Worm (Caenorhabditis elegans) whole organism, young adult: Measurements from ENCODE around the gene rpi-2.
A peak's percentile ranks its signal among the peaks of the same experiment; 100 is the strongest.

Source experiments
- B0035.1 ChIP-seq: sonication (generic microtip); optimal IDR thresholded peaks from 2 replicates; lab custom pipeline; 2016; ENCODE audit warnings: missing genetic modification characterization, mild to moderate bottlenecking, missing compliant biosample characterization, missing genotype, missing genetic modification reagents
- B0336.3 ChIP-seq: fragments of 200-800 bp; sonication (Bioruptor generic); IDR thresholded peaks from 2 replicates; pipeline ENCODE4 v1.3.6; 2022; ENCODE audit warnings: missing genetic modification characterization, missing compliant biosample characterization
- C06A6.2 ChIP-seq: fragments of 200-800 bp; sonication (Bioruptor generic); conservative IDR thresholded peaks from 2 replicates; pipeline ENCODE4 v1.3.6; 2022; ENCODE audit warnings: missing genetic modification characterization, missing compliant biosample characterization
- D2030.7 ChIP-seq: fragments of 200-800 bp; sonication (Bioruptor generic); IDR thresholded peaks from 2 replicates; pipeline ENCODE4 v1.3.6; 2022; ENCODE audit warnings: missing genetic modification reagents, missing genetic modification characterization, missing compliant biosample characterization
- F10E7.11 ChIP-seq: sonication (generic microtip); optimal IDR thresholded peaks from 2 replicates; lab custom pipeline; 2017; ENCODE audit warnings: mild to moderate bottlenecking, missing genetic modification characterization, moderate library complexity, missing compliant biosample characterization
- F22D6.2 ChIP-seq: sonication (generic microtip); optimal IDR thresholded peaks from 2 replicates; lab custom pipeline; 2016; ENCODE audit warnings: mild to moderate bottlenecking, missing genetic modification characterization, missing compliant biosample characterization
- F23B12.7 ChIP-seq: sonication (generic microtip); optimal IDR thresholded peaks from 2 replicates; lab custom pipeline; 2017; ENCODE audit warnings: missing genetic modification characterization, mild to moderate bottlenecking, missing compliant biosample characterization, antibody characterized with exemption, moderate library complexity; ENCODE audit not compliant: insufficient read depth
- F37B4.10 ChIP-seq: fragments of 200-800 bp; sonication (Bioruptor generic); IDR thresholded peaks from 2 replicates; pipeline ENCODE4 v1.3.6; 2022; ENCODE audit warnings: missing genetic modification characterization, missing compliant biosample characterization
- T26A5.8 ChIP-seq: sonication (generic microtip); optimal IDR thresholded peaks from 2 replicates; lab custom pipeline; 2016; ENCODE audit warnings: missing genetic modification characterization, missing compliant biosample characterization
- Y53G8AR.9 ChIP-seq: fragments of 200-800 bp; sonication (Bioruptor generic); conservative IDR thresholded peaks from 2 replicates; pipeline ENCODE4 v1.3.6; 2022; ENCODE audit warnings: missing genetic modification reagents, missing genetic modification characterization, missing compliant biosample characterization
- Y56A3A.18 ChIP-seq: fragments of 200-800 bp; sonication (Bioruptor generic); IDR thresholded peaks from 2 replicates; pipeline ENCODE4 v1.3.6; 2022; ENCODE audit warnings: missing genetic modification reagents, missing genetic modification characterization, missing compliant biosample characterization
- Y79H2A.3 ChIP-seq: fragments of 200-800 bp; sonication (Bioruptor generic); conservative IDR thresholded peaks from 2 replicates; pipeline ENCODE4 v1.3.6; 2022; ENCODE audit warnings: missing genetic modification reagents, missing genetic modification characterization, missing compliant biosample characterization
- ama-1 ChIP-seq, 3 experiments: fragments of 150-350 bp in 1 of 3; sonication (generic microtip) in 2 of 3; optimal IDR thresholded peaks; 2 replicates each; lab custom pipeline; 2014 to 2018; ENCODE audit warnings: missing biosample characterization in 2 of 3, missing genetic modification characterization in 2 of 3, missing genetic modification reagents in 2 of 3
- aptf-2 ChIP-seq: fragments of 200-800 bp; sonication (Bioruptor generic); conservative IDR thresholded peaks from 2 replicates; pipeline ENCODE4 v1.3.6; 2022; ENCODE audit warnings: missing genetic modification reagents, missing genetic modification characterization, missing compliant biosample characterization
- aptf-3 ChIP-seq: fragments of 200-800 bp; sonication (Bioruptor generic); IDR thresholded peaks from 2 replicates; pipeline ENCODE4 v1.3.6; 2022; ENCODE audit warnings: missing genetic modification characterization, missing compliant biosample characterization
- athp-1 ChIP-seq: sonication (generic microtip); optimal IDR thresholded peaks from 2 replicates; lab custom pipeline; 2017; ENCODE audit warnings: mild to moderate bottlenecking, missing genetic modification characterization, missing compliant biosample characterization
- attf-5 ChIP-seq: fragments of 200-800 bp; sonication (Bioruptor generic); optimal IDR thresholded peaks from 2 replicates; lab custom pipeline; 2018; ENCODE audit warnings: mild to moderate bottlenecking, missing genetic modification characterization, missing compliant biosample characterization
- attf-6 ChIP-seq: fragments of 200-800 bp; sonication (Bioruptor generic); IDR thresholded peaks from 2 replicates; pipeline ENCODE4 v1.3.6; 2022; ENCODE audit warnings: missing genetic modification reagents, missing genetic modification characterization, missing compliant biosample characterization
- bed-2 ChIP-seq: fragments of 200-800 bp; sonication (Bioruptor generic); IDR thresholded peaks from 2 replicates; pipeline ENCODE4 v1.3.6; 2022; ENCODE audit warnings: missing genetic modification reagents, missing genetic modification characterization, missing compliant biosample characterization
- ccch-3 ChIP-seq: fragments of 200-800 bp; sonication (Bioruptor generic); optimal IDR thresholded peaks from 2 replicates; lab custom pipeline; 2018; ENCODE audit warnings: mild to moderate bottlenecking, missing genetic modification characterization, missing compliant biosample characterization
- cebp-1 ChIP-seq, 2 experiments: fragments of 200-800 bp in 1 of 2; sonication (Bioruptor generic) in 1 of 2; sonication (generic microtip) in 1 of 2; IDR thresholded peaks in 1 of 2; optimal IDR thresholded peaks in 1 of 2; 2 replicates each; pipeline versions ENCODE4 v1.3.6 to Lab custom; 2017 to 2022; ENCODE audit warnings: missing compliant biosample characterization in 2 of 2, missing genetic modification characterization in 2 of 2, mild to moderate bottlenecking in 1 of 2, missing genetic modification reagents in 1 of 2, moderate library complexity in 1 of 2
- ceh-40 ChIP-seq: fragments of 200-800 bp; sonication (Bioruptor generic); IDR thresholded peaks from 2 replicates; pipeline ENCODE4 v1.3.6; 2022; ENCODE audit warnings: missing genetic modification characterization, missing compliant biosample characterization
- dox-1 ChIP-seq: fragments of 200-800 bp; sonication (Bioruptor generic); IDR thresholded peaks from 2 replicates; pipeline ENCODE4 v1.3.6; 2022; ENCODE audit warnings: missing genetic modification reagents, missing genetic modification characterization, missing compliant biosample characterization
- egl-18 ChIP-seq: fragments of 200-800 bp; sonication (Bioruptor generic); IDR thresholded peaks from 2 replicates; pipeline ENCODE4 v1.3.6; 2022; ENCODE audit warnings: missing genetic modification reagents, missing genetic modification characterization, missing compliant biosample characterization
- egrh-3 ChIP-seq: fragments of 200-800 bp; sonication (Bioruptor generic); IDR thresholded peaks from 2 replicates; pipeline ENCODE4 v1.3.6; 2022; ENCODE audit warnings: missing genetic modification reagents, missing genetic modification characterization, missing compliant biosample characterization
- ets-4 ChIP-seq: fragments of 200-800 bp; sonication (Bioruptor generic); optimal IDR thresholded peaks from 2 replicates; lab custom pipeline; 2018; ENCODE audit warnings: mild to moderate bottlenecking, missing genetic modification characterization, missing compliant biosample characterization
- hmg-1.2 ChIP-seq: fragments of 200-800 bp; sonication (Bioruptor generic); IDR thresholded peaks from 2 replicates; pipeline ENCODE4 v1.3.6; 2022; ENCODE audit warnings: missing genetic modification reagents, missing genetic modification characterization, missing compliant biosample characterization
- hmg-20 ChIP-seq: fragments of 200-800 bp; sonication (Bioruptor generic); IDR thresholded peaks from 2 replicates; pipeline ENCODE4 v1.3.6; 2022; ENCODE audit warnings: missing genetic modification reagents, missing genetic modification characterization, missing compliant biosample characterization
- hrde-1 ChIP-seq: sonication (generic microtip); optimal IDR thresholded peaks from 2 replicates; lab custom pipeline; 2016; ENCODE audit warnings: missing genetic modification characterization, mild to moderate bottlenecking, missing compliant biosample characterization, moderate library complexity, missing genotype, missing genetic modification reagents, borderline replicate concordance
- let-607 ChIP-seq, 2 experiments: fragments of 200-800 bp in 1 of 2; sonication (Bioruptor generic) in 1 of 2; sonication (generic microtip) in 1 of 2; optimal IDR thresholded peaks; 2 replicates each; lab custom pipeline; 2016 to 2018; ENCODE audit warnings: mild to moderate bottlenecking in 2 of 2, missing compliant biosample characterization in 2 of 2, missing genetic modification characterization in 2 of 2, moderate library complexity in 2 of 2, missing genotype in 1 of 2
- lin-35 ChIP-seq, 3 experiments: fragments of 150-350 bp in 2 of 3; sonication (generic microtip) in 1 of 3; optimal IDR thresholded peaks; 2 replicates each; lab custom pipeline; 2014 to 2018; ENCODE audit warnings: missing biosample characterization in 3 of 3, missing genetic modification characterization in 3 of 3, missing genetic modification reagents in 3 of 3
- lin-40 ChIP-seq: sonication (generic microtip); optimal IDR thresholded peaks from 2 replicates; lab custom pipeline; 2016; ENCODE audit warnings: missing genetic modification characterization, mild to moderate bottlenecking, missing compliant biosample characterization, missing genotype, missing genetic modification reagents
- lin-54 ChIP-seq: fragments of 200-800 bp; sonication (Bioruptor generic); optimal IDR thresholded peaks from 2 replicates; lab custom pipeline; 2018; ENCODE audit warnings: mild to moderate bottlenecking, missing genetic modification characterization, missing compliant biosample characterization
- madf-6 ChIP-seq: fragments of 200-800 bp; sonication (Bioruptor generic); IDR thresholded peaks from 2 replicates; pipeline ENCODE4 v1.3.6; 2022; ENCODE audit warnings: missing genetic modification reagents, missing genetic modification characterization, missing compliant biosample characterization
- mcd-1 ChIP-seq: fragments of 200-800 bp; sonication (Bioruptor generic); IDR thresholded peaks from 2 replicates; pipeline ENCODE4 v1.3.6; 2022; ENCODE audit warnings: missing genetic modification reagents, missing genetic modification characterization, missing compliant biosample characterization
- nfya-2 ChIP-seq: fragments of 200-800 bp; sonication (Bioruptor generic); IDR thresholded peaks from 2 replicates; pipeline ENCODE4 v1.3.6; 2022; ENCODE audit warnings: missing genetic modification reagents, missing genetic modification characterization, missing compliant biosample characterization
- nhr-80 ChIP-seq: sonication (generic microtip); optimal IDR thresholded peaks from 2 replicates; lab custom pipeline; 2016; ENCODE audit warnings: missing genetic modification characterization, missing compliant biosample characterization
- rpc-1 ChIP-seq, 2 experiments: fragments of 150-350 bp in 1 of 2; sonication (generic microtip) in 1 of 2; optimal IDR thresholded peaks; 2 replicates each; lab custom pipeline; 2014 to 2018; ENCODE audit warnings: missing biosample characterization in 1 of 2, missing genetic modification characterization in 1 of 2, missing genetic modification reagents in 1 of 2, missing genotype in 1 of 2
- tbx-9 ChIP-seq: sonication (generic microtip); optimal IDR thresholded peaks from 2 replicates; lab custom pipeline; 2016; ENCODE audit warnings: borderline replicate concordance, missing genetic modification characterization, inconsistent platforms, missing compliant biosample characterization
- unc-130 ChIP-seq: sonication (generic microtip); optimal IDR thresholded peaks from 2 replicates; lab custom pipeline; 2016; ENCODE audit warnings: missing genetic modification reagents, missing genetic modification characterization, missing compliant biosample characterization
- zfh-2 ChIP-seq: fragments of 200-800 bp; sonication (Bioruptor generic); conservative IDR thresholded peaks from 2 replicates; pipeline ENCODE4 v1.3.6; 2022; ENCODE audit warnings: missing genetic modification reagents, missing genetic modification characterization, missing compliant biosample characterization
- ztf-25 ChIP-seq: fragments of 200-800 bp; sonication (Bioruptor generic); IDR thresholded peaks from 2 replicates; pipeline ENCODE4 v1.3.6; 2022; ENCODE audit warnings: missing genetic modification reagents, missing genetic modification characterization, missing compliant biosample characterization
- ztf-28 ChIP-seq: fragments of 200-800 bp; sonication (Bioruptor generic); IDR thresholded peaks from 2 replicates; pipeline ENCODE4 v1.3.6; 2022; ENCODE audit warnings: missing genetic modification reagents, missing genetic modification characterization, missing compliant biosample characterization
- ztf-3 ChIP-seq: fragments of 200-800 bp; sonication (Bioruptor generic); optimal IDR thresholded peaks from 2 replicates; lab custom pipeline; 2018; ENCODE audit warnings: mild to moderate bottlenecking, missing genetic modification characterization, missing compliant biosample characterization

The rpi-2 gene

ce11 chrIV:1709002-1709401 lies 2.1 kb upstream of the rpi-2 start:
- TF ChIP-seq egl-18 (no peak), ccch-3 (GFP tag; lab: Kevin White, UChicago) (no peak), egrh-3 (GFP tag; lab: Robert Waterston, UW) (peak; percentile 82; the same call in 1 of the 2 replicates), attf-6 (GFP tag; lab: Robert Waterston, UW) (no peak), ztf-25 (GFP tag; lab: Robert Waterston, UW) (no peak), unc-130 (GFP tag; lab: Kevin White, UChicago) (no peak), rpc-1 (optimal IDR thresholded peaks at IDR 0.05; lab: Kevin White, UChicago) (no peak), rpc-1 (tag; optimal IDR thresholded peaks at IDR 0.05; lab: Kevin White, UChicago) (no peak), ama-1 (optimal IDR thresholded peaks at IDR 0.05; lab: Kevin White, UChicago) (no peak), ama-1 (GFP tag; optimal IDR thresholded peaks at IDR 0.05; lab: Kevin White, UChicago) (no peak), B0336.3 (GFP tag; lab: Robert Waterston, UW) (no peak), F22D6.2 (no peak), hmg-1.2 (GFP tag; lab: Robert Waterston, UW) (no peak), cebp-1 (GFP tag; IDR thresholded peaks at IDR 0.05; lab: Robert Waterston, UW) (no peak), cebp-1 (tag; optimal IDR thresholded peaks at IDR 0.05; lab: Kevin White, UChicago) (no peak), Y53G8AR.9 (no peak), zfh-2 (GFP tag; lab: Robert Waterston, UW) (peak; percentile 85), bed-2 (no peak), Y56A3A.18 (GFP tag; lab: Robert Waterston, UW) (no peak)
- TF ChIP-seq, all 124 proteins: peak for 2

ce11 chrIV:1709695-1710315 lies 1.3 kb upstream of the rpi-2 start, which contains the start of the genes pbs-1 and K08D12.3:
Gene pbs-1 (minus strand): TSS chrIV:1709745.
Gene K08D12.3 (plus strand): TSS chrIV:1710265.
- TF ChIP-seq mcd-1, result peak; percentile 87
- no peak for TF ChIP-seq aptf-3 (GFP tag; lab: Robert Waterston, UW)
- no peak for TF ChIP-seq tbx-9 (tag; lab: Kevin White, UChicago)
- TF ChIP-seq nfya-2, result no peak
- peak; percentile 16 for TF ChIP-seq attf-5 (GFP tag; lab: Kevin White, UChicago)
- 0 out of 2 replicates have a peak, but pooled peaks have one; percentile 29 for TF ChIP-seq dox-1 (GFP tag; lab: Robert Waterston, UW)
- no peak for TF ChIP-seq F37B4.10
- peak in 2 of 3 experiments; percentile 7 to 87 for TF ChIP-seq lin-35 (GFP tag; optimal IDR thresholded peaks at IDR 0.05; lab: Kevin White, UChicago)
- TF ChIP-seq ccch-3 (GFP tag; lab: Kevin White, UChicago), result no peak
- TF ChIP-seq hmg-20 (GFP tag; lab: Robert Waterston, UW), result no peak
- peak; percentile 97 for TF ChIP-seq lin-54 (GFP tag; lab: Kevin White, UChicago)
- TF ChIP-seq F22D6.2, result no peak
- no peak for TF ChIP-seq rpc-1 (optimal IDR thresholded peaks at IDR 0.05; lab: Kevin White, UChicago)
- TF ChIP-seq rpc-1 (tag; optimal IDR thresholded peaks at IDR 0.05; lab: Kevin White, UChicago), result no peak
- TF ChIP-seq lin-40, result peak; percentile 78
- TF ChIP-seq C06A6.2 (GFP tag; lab: Robert Waterston, UW), result no peak; the same call in 1 of the 2 replicates
- TF ChIP-seq B0035.1 (tag; lab: Kevin White, UChicago), result no peak
- TF ChIP-seq athp-1 (tag; lab: Kevin White, UChicago), result no peak
- 0 out of 2 replicates have a peak, but pooled peaks have one; percentile 10 for TF ChIP-seq ztf-28 (GFP tag; lab: Robert Waterston, UW)
- no peak for TF ChIP-seq ets-4 (GFP tag; lab: Kevin White, UChicago)
- peak in 1 of 2 experiments; percentile 50 for TF ChIP-seq let-607 (tag; optimal IDR thresholded peaks at IDR 0.05; lab: Kevin White, UChicago)
- no peak for TF ChIP-seq aptf-2 (GFP tag; lab: Robert Waterston, UW)
- TF ChIP-seq ztf-3 (GFP tag; lab: Kevin White, UChicago), result no peak
- TF ChIP-seq F10E7.11 (tag; lab: Kevin White, UChicago), result no peak
- no peak for TF ChIP-seq Y79H2A.3 (GFP tag; lab: Robert Waterston, UW)
- TF ChIP-seq ztf-25 (GFP tag; lab: Robert Waterston, UW), result no peak
- peak; percentile 19 for TF ChIP-seq nhr-80 (tag; lab: Kevin White, UChicago)
- TF ChIP-seq hrde-1 (tag; lab: Kevin White, UChicago), result no peak
- TF ChIP-seq F23B12.7 (tag; lab: Kevin White, UChicago), result peak; percentile 40
- TF ChIP-seq D2030.7 (GFP tag; lab: Robert Waterston, UW), result peak; percentile 52
- TF ChIP-seq T26A5.8, result no peak
- peak; percentile 72; the same call in 1 of the 2 replicates for TF ChIP-seq madf-6
- no peak for TF ChIP-seq ceh-40 (GFP tag; lab: Robert Waterston, UW)
